Worm (Caenorhabditis elegans): ENCODE data around the gene amt-2.

DNA sequence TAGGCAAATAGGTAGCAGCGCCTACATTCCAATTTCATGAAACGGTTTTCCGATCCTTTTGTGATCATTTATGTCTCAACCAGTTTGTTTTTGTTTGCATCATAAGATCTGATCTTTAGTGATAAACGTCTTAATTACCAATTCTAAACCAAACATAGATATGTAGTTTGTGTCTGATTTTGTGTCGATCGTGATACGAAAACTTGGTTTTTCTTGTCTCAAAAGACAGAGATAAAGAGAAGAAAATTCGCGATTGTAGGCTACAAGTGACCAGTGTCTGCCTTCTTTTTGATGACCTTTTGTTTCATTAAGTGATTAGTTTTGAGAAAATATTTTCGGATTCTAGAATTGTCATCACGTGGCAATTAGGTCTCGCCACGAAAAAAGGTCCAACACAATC lies 38.0 kb downstream of the amt-2 start:
- TF ChIP-seq nhr-237 (tag; optimal IDR thresholded peaks at IDR 0.05) (no peak), mab-5 (tag; optimal IDR thresholded peaks at IDR 0.05) (no peak), elt-1 (tag; optimal IDR thresholded peaks at IDR 0.05) (no peak), skn-1 (tag; optimal IDR thresholded peaks at IDR 0.05) (no peak), mdl-1 (tag; optimal IDR thresholded peaks at IDR 0.05) (no peak), ZK546.5 (tag; optimal IDR thresholded peaks at IDR 0.05) (no peak), ama-1 (optimal IDR thresholded peaks at IDR 0.05) (no peak), unc-62 (GFP tag; optimal IDR thresholded peaks at IDR 0.05) (no peak), R02D3.7 (tag; optimal IDR thresholded peaks at IDR 0.05) (no peak), lin-39 (tag; optimal IDR thresholded peaks at IDR 0.05) (no peak), nhr-12 (tag; optimal IDR thresholded peaks at IDR 0.05) (no peak), lin-11 (tag; optimal IDR thresholded peaks at IDR 0.05) (no peak)
